Worm (Caenorhabditis elegans): ENCODE measurements around the gene srbc-63.

- TF ChIP-seq snpc-4 (tag; optimal IDR thresholded peaks at IDR 0.05): no peak
- no peak for TF ChIP-seq pha-4 (GFP tag; IDR thresholded peaks at IDR 0.05)
- no peak for TF ChIP-seq pha-4 (tag; optimal IDR thresholded peaks at IDR 0.05)
- no peak for TF ChIP-seq ceh-82 (tag; optimal IDR thresholded peaks at IDR 0.05)
- TF ChIP-seq hlh-30 (tag; optimal IDR thresholded peaks at IDR 0.05; ENCODE audit: insufficient read depth): no peak
- no peak for TF ChIP-seq snpc-1.2 (GFP tag; IDR thresholded peaks at IDR 0.05)
- no peak for TF ChIP-seq hmg-1.1 (GFP tag; IDR thresholded peaks at IDR 0.05)
- TF ChIP-seq set-16 (GFP tag; IDR thresholded peaks at IDR 0.05): no peak
- TF ChIP-seq pqm-1 (tag; optimal IDR thresholded peaks at IDR 0.05): peak; percentile 92
- TF ChIP-seq ZK546.5 (tag; optimal IDR thresholded peaks at IDR 0.05): no peak
- TF ChIP-seq nhr-237 (tag; optimal IDR thresholded peaks at IDR 0.05): no peak
Measured at ce11 chrV:15432457-15432856, 19.9 kb upstream of the srbc-63 start, which contains the start of gene T26H5.8.
